Worm (Caenorhabditis elegans) whole organism, young adult: ENCODE data around the gene nhr-32.
A peak's percentile ranks its signal among the peaks of the same experiment; 100 is the strongest.

Experiments
- B0035.1 ChIP-seq: sonication (generic microtip); optimal IDR thresholded peaks from 2 replicates; lab custom pipeline; 2016; ENCODE audit warnings: missing genetic modification characterization, mild to moderate bottlenecking, missing compliant biosample characterization, missing genotype, missing genetic modification reagents
- B0261.1 ChIP-seq: sonication (generic microtip); optimal IDR thresholded peaks from 2 replicates; lab custom pipeline; 2016; ENCODE audit warnings: mild to moderate bottlenecking, missing genetic modification characterization, moderate library complexity, missing compliant biosample characterization
- B0336.3 ChIP-seq: fragments of 200-800 bp; sonication (Bioruptor generic); IDR thresholded peaks from 2 replicates; pipeline ENCODE4 v1.3.6; 2022; ENCODE audit warnings: missing genetic modification characterization, missing compliant biosample characterization
- C17E4.6 ChIP-seq: fragments of 200-800 bp; sonication (Bioruptor generic); IDR thresholded peaks from 2 replicates; pipeline ENCODE4 v1.3.6; 2022; ENCODE audit warnings: missing genetic modification reagents, missing genetic modification characterization, missing compliant biosample characterization
- F22D6.2 ChIP-seq: sonication (generic microtip); optimal IDR thresholded peaks from 2 replicates; lab custom pipeline; 2016; ENCODE audit warnings: mild to moderate bottlenecking, missing genetic modification characterization, missing compliant biosample characterization
- F49E8.2 ChIP-seq: sonication (generic microtip); optimal IDR thresholded peaks from 3 replicates; lab custom pipeline; 2017; ENCODE audit warnings: missing genetic modification characterization, mild to moderate bottlenecking, missing compliant biosample characterization, antibody characterized with exemption, moderate library complexity; ENCODE audit not compliant: insufficient read depth
- Y95B8A.8 ChIP-seq: fragments of 200-800 bp; sonication (Bioruptor generic); IDR thresholded peaks from 2 replicates; pipeline ENCODE4 v1.3.6; 2022; ENCODE audit warnings: missing genetic modification reagents, missing genetic modification characterization, missing compliant biosample characterization
- ZK185.1 ChIP-seq: sonication (generic microtip); optimal IDR thresholded peaks from 2 replicates; lab custom pipeline; 2016; ENCODE audit warnings: mild to moderate bottlenecking, missing genetic modification characterization, missing compliant biosample characterization; ENCODE audit not compliant: poor library complexity, severe bottlenecking
- aptf-2 ChIP-seq: fragments of 200-800 bp; sonication (Bioruptor generic); conservative IDR thresholded peaks from 2 replicates; pipeline ENCODE4 v1.3.6; 2022; ENCODE audit warnings: missing genetic modification reagents, missing genetic modification characterization, missing compliant biosample characterization
- athp-1 ChIP-seq: sonication (generic microtip); optimal IDR thresholded peaks from 2 replicates; lab custom pipeline; 2017; ENCODE audit warnings: mild to moderate bottlenecking, missing genetic modification characterization, missing compliant biosample characterization
- attf-3 ChIP-seq: fragments of 200-800 bp; sonication (Bioruptor generic); conservative IDR thresholded peaks from 2 replicates; pipeline ENCODE4 v1.3.6; 2022; ENCODE audit warnings: missing genetic modification reagents, missing genetic modification characterization, missing compliant biosample characterization
- ccch-3 ChIP-seq: fragments of 200-800 bp; sonication (Bioruptor generic); optimal IDR thresholded peaks from 2 replicates; lab custom pipeline; 2018; ENCODE audit warnings: mild to moderate bottlenecking, missing genetic modification characterization, missing compliant biosample characterization
- ceh-27 ChIP-seq: fragments of 200-800 bp; sonication (Bioruptor generic); optimal IDR thresholded peaks from 2 replicates; lab custom pipeline; 2018; ENCODE audit warnings: mild to moderate bottlenecking, missing genetic modification characterization, moderate library complexity, missing compliant biosample characterization
- ceh-79 ChIP-seq: sonication (generic microtip); optimal IDR thresholded peaks from 2 replicates; lab custom pipeline; 2017; ENCODE audit warnings: mild to moderate bottlenecking, missing genetic modification characterization, missing compliant biosample characterization
- chd-7 ChIP-seq: sonication (generic microtip); optimal IDR thresholded peaks from 2 replicates; lab custom pipeline; 2016; ENCODE audit warnings: mild to moderate bottlenecking, missing genetic modification characterization, moderate library complexity, missing compliant biosample characterization
- die-1 ChIP-seq: sonication (generic microtip); optimal IDR thresholded peaks from 2 replicates; lab custom pipeline; 2016; ENCODE audit warnings: missing genotype, mild to moderate bottlenecking, missing genetic modification characterization, missing compliant biosample characterization
- efl-1 ChIP-seq: fragments of 150-350 bp; optimal IDR thresholded peaks from 2 replicates; lab custom pipeline; 2014; ENCODE audit warnings: missing biosample characterization, missing genetic modification reagents, missing genetic modification characterization
- egl-18 ChIP-seq: fragments of 200-800 bp; sonication (Bioruptor generic); IDR thresholded peaks from 2 replicates; pipeline ENCODE4 v1.3.6; 2022; ENCODE audit warnings: missing genetic modification reagents, missing genetic modification characterization, missing compliant biosample characterization
- egl-44 ChIP-seq: fragments of 200-800 bp; sonication (Bioruptor generic); IDR thresholded peaks from 2 replicates; pipeline ENCODE4 v1.3.6; 2022; ENCODE audit warnings: missing genetic modification reagents, missing genetic modification characterization, missing compliant biosample characterization
- egrh-3 ChIP-seq: fragments of 200-800 bp; sonication (Bioruptor generic); IDR thresholded peaks from 2 replicates; pipeline ENCODE4 v1.3.6; 2022; ENCODE audit warnings: missing genetic modification reagents, missing genetic modification characterization, missing compliant biosample characterization
- gei-17 ChIP-seq: fragments of 200-800 bp; sonication (Bioruptor generic); optimal IDR thresholded peaks from 2 replicates; lab custom pipeline; 2018; ENCODE audit warnings: mild to moderate bottlenecking, missing genetic modification characterization, missing compliant biosample characterization
- hlh-12 ChIP-seq: sonication (generic microtip); optimal IDR thresholded peaks from 2 replicates; lab custom pipeline; 2016; ENCODE audit warnings: missing genetic modification characterization, missing compliant biosample characterization
- hsf-1 ChIP-seq: fragments of 200-800 bp; sonication (Bioruptor generic); IDR thresholded peaks from 2 replicates; pipeline ENCODE4 v1.3.6; 2022; ENCODE audit warnings: missing genetic modification reagents, missing genetic modification characterization, missing compliant biosample characterization
- lag-1 ChIP-seq: fragments of 200-800 bp; sonication (Bioruptor generic); IDR thresholded peaks from 2 replicates; pipeline ENCODE4 v1.3.6; 2022; ENCODE audit warnings: missing genetic modification reagents, missing genetic modification characterization, missing compliant biosample characterization
- let-526 ChIP-seq: fragments of 200-800 bp; sonication (Bioruptor generic); IDR thresholded peaks from 2 replicates; pipeline ENCODE4 v1.3.6; 2022; ENCODE audit warnings: missing genetic modification reagents, missing genetic modification characterization, missing compliant biosample characterization
- lin-26 ChIP-seq: fragments of 200-800 bp; sonication (Bioruptor generic); IDR thresholded peaks from 2 replicates; pipeline ENCODE4 v1.3.6; 2022; ENCODE audit warnings: missing genetic modification reagents, missing genetic modification characterization, missing compliant biosample characterization
- lin-40 ChIP-seq: sonication (generic microtip); optimal IDR thresholded peaks from 2 replicates; lab custom pipeline; 2016; ENCODE audit warnings: missing genetic modification characterization, mild to moderate bottlenecking, missing compliant biosample characterization, missing genotype, missing genetic modification reagents
- lsl-1 ChIP-seq: fragments of 200-800 bp; sonication (Bioruptor generic); optimal IDR thresholded peaks from 2 replicates; lab custom pipeline; 2018; ENCODE audit warnings: mild to moderate bottlenecking, missing genetic modification characterization, moderate library complexity, missing compliant biosample characterization
- lsy-27 ChIP-seq: sonication (generic microtip); optimal IDR thresholded peaks from 2 replicates; lab custom pipeline; 2017; ENCODE audit warnings: missing genetic modification characterization, mild to moderate bottlenecking, missing compliant biosample characterization, antibody characterized with exemption, missing genotype, borderline replicate concordance; ENCODE audit not compliant: insufficient read depth
- madf-8 ChIP-seq: fragments of 200-800 bp; sonication (Bioruptor generic); conservative IDR thresholded peaks from 2 replicates; pipeline ENCODE4 v1.3.6; 2022; ENCODE audit warnings: missing genetic modification reagents, missing genetic modification characterization, missing compliant biosample characterization
- mcd-1 ChIP-seq: fragments of 200-800 bp; sonication (Bioruptor generic); IDR thresholded peaks from 2 replicates; pipeline ENCODE4 v1.3.6; 2022; ENCODE audit warnings: missing genetic modification reagents, missing genetic modification characterization, missing compliant biosample characterization
- mes-4 ChIP-seq: sonication (generic microtip); optimal IDR thresholded peaks from 2 replicates; lab custom pipeline; 2016; ENCODE audit warnings: missing genotype, missing genetic modification characterization, missing compliant biosample characterization
- mxl-1 ChIP-seq: sonication (generic microtip); optimal IDR thresholded peaks from 2 replicates; lab custom pipeline; 2016; ENCODE audit warnings: missing genetic modification characterization, missing compliant biosample characterization
- nfyb-1 ChIP-seq: fragments of 200-800 bp; sonication (Bioruptor generic); IDR thresholded peaks from 2 replicates; pipeline ENCODE4 v1.3.6; 2022; ENCODE audit warnings: missing genetic modification reagents, missing genetic modification characterization, missing compliant biosample characterization
- nhr-90 ChIP-seq: sonication (generic microtip); optimal IDR thresholded peaks from 2 replicates; lab custom pipeline; 2016; ENCODE audit warnings: missing genotype, mild to moderate bottlenecking, missing genetic modification characterization, missing compliant biosample characterization
- repo-1 ChIP-seq: sonication (generic microtip); optimal IDR thresholded peaks from 2 replicates; lab custom pipeline; 2017; ENCODE audit warnings: mild to moderate bottlenecking, missing genetic modification characterization, missing compliant biosample characterization
- snpc-1.1 ChIP-seq: sonication (generic microtip); optimal IDR thresholded peaks from 2 replicates; lab custom pipeline; 2017; ENCODE audit warnings: missing genetic modification characterization, mild to moderate bottlenecking, missing compliant biosample characterization, antibody characterized with exemption, moderate library complexity, missing genotype, missing genetic modification reagents; ENCODE audit not compliant: insufficient read depth
- snpc-3.4 ChIP-seq: sonication (generic microtip); optimal IDR thresholded peaks from 2 replicates; lab custom pipeline; 2017; ENCODE audit warnings: missing genetic modification characterization, mild to moderate bottlenecking, missing compliant biosample characterization, antibody characterized with exemption, moderate library complexity, missing genotype, missing genetic modification reagents
- snpc-4 ChIP-seq, 5 experiments: fragments of 150-350 bp in 1 of 5; sonication (generic microtip) in 4 of 5; optimal IDR thresholded peaks; 2 replicates each; lab custom pipeline; 2014 to 2018; ENCODE audit warnings: missing genetic modification characterization in 5 of 5, missing biosample characterization in 3 of 5, antibody characterized with exemption in 2 of 5, mild to moderate bottlenecking in 2 of 5, missing compliant biosample characterization in 2 of 5, missing genotype in 2 of 5, moderate library complexity in 2 of 5, missing genetic modification reagents in 1 of 5
- tlf-1 ChIP-seq: fragments of 200-800 bp; sonication (Bioruptor generic); optimal IDR thresholded peaks from 2 replicates; lab custom pipeline; 2018; ENCODE audit warnings: mild to moderate bottlenecking, missing genetic modification characterization, missing compliant biosample characterization
- unc-62 ChIP-seq: fragments of 150-350 bp; optimal IDR thresholded peaks from 2 replicates; lab custom pipeline; 2014; ENCODE audit warnings: missing biosample characterization, missing genetic modification reagents, missing genetic modification characterization
- ztf-18 ChIP-seq: sonication (generic microtip); optimal IDR thresholded peaks from 2 replicates; lab custom pipeline; 2016; ENCODE audit warnings: missing genotype, mild to moderate bottlenecking, missing genetic modification characterization, missing compliant biosample characterization
- ztf-22 ChIP-seq: fragments of 200-800 bp; sonication (Bioruptor generic); optimal IDR thresholded peaks from 2 replicates; lab custom pipeline; 2018; ENCODE audit warnings: mild to moderate bottlenecking, missing genetic modification characterization, moderate library complexity, missing compliant biosample characterization
- ztf-25 ChIP-seq: fragments of 200-800 bp; sonication (Bioruptor generic); IDR thresholded peaks from 2 replicates; pipeline ENCODE4 v1.3.6; 2022; ENCODE audit warnings: missing genetic modification reagents, missing genetic modification characterization, missing compliant biosample characterization
- ztf-6 ChIP-seq: fragments of 200-800 bp; sonication (Bioruptor generic); IDR thresholded peaks from 2 replicates; pipeline ENCODE4 v1.3.6; 2022; ENCODE audit warnings: missing genetic modification reagents, missing genetic modification characterization, missing compliant biosample characterization

nhr-32 gene

ce11 chrX:13262195-13262594, 10.4 kb downstream of the nhr-32 start, which contains the start of gene K09A11.1:
TSS of gene K09A11.1 (plus strand) at chrX:13262495.
- no peak for TF ChIP-seq hsf-1 (GFP tag; lab: Robert Waterston, UW)
- no peak for TF ChIP-seq gei-17 (GFP tag; lab: Kevin White, UChicago)
- no peak for TF ChIP-seq repo-1 (tag; lab: Kevin White, UChicago)
- no peak for TF ChIP-seq mes-4
- TF ChIP-seq ZK185.1 (tag; lab: Kevin White, UChicago): no peak
- TF ChIP-seq let-526: no peak
- TF ChIP-seq unc-62 (GFP tag; lab: Kevin White, UChicago): no peak
- TF ChIP-seq egl-18: no peak
- TF ChIP-seq lsy-27 (tag; lab: Kevin White, UChicago): no peak
- TF ChIP-seq nfyb-1 (GFP tag; lab: Robert Waterston, UW): no peak
- no peak for TF ChIP-seq hlh-12 (tag; lab: Kevin White, UChicago)
- TF ChIP-seq snpc-3.4: no peak
- TF ChIP-seq ccch-3: no peak
- no peak for TF ChIP-seq lin-26
- TF ChIP-seq C17E4.6 (GFP tag; lab: Robert Waterston, UW): no peak
- no peak for TF ChIP-seq F49E8.2
- no peak for TF ChIP-seq mcd-1 (GFP tag; lab: Robert Waterston, UW)
- TF ChIP-seq chd-7 (tag; lab: Kevin White, UChicago): no peak

ce11 chrX:13264550-13264949, 12.8 kb downstream of the nhr-32 start:
- TF ChIP-seq egl-44 (GFP tag; lab: Robert Waterston, UW) (peak; percentile 83), lag-1 (GFP tag; lab: Robert Waterston, UW) (0 out of 2 replicates have a peak, but pooled peaks have one; percentile 14), ztf-22 (GFP tag; lab: Kevin White, UChicago) (no peak), B0336.3 (GFP tag; lab: Robert Waterston, UW) (no peak), Y95B8A.8 (0 out of 2 replicates have a peak, but pooled peaks have one; percentile 9), attf-3 (GFP tag; lab: Robert Waterston, UW) (peak; percentile 54; the same call in 1 of the 2 replicates), lin-40 (tag; lab: Kevin White, UChicago) (peak; percentile 76), mcd-1 (GFP tag; lab: Robert Waterston, UW) (no peak), nhr-90 (tag; lab: Kevin White, UChicago) (peak; percentile 84), lsl-1 (GFP tag; lab: Kevin White, UChicago) (no peak), mes-4 (peak; percentile 67), die-1 (tag; lab: Kevin White, UChicago) (peak; percentile 89), hsf-1 (GFP tag; lab: Robert Waterston, UW) (no peak), aptf-2 (GFP tag; lab: Robert Waterston, UW) (0 out of 2 replicates have a peak, but pooled peaks have one; percentile 34), tlf-1 (GFP tag; lab: Kevin White, UChicago) (no peak), ztf-25 (GFP tag; lab: Robert Waterston, UW) (peak; percentile 80; the same call in 1 of the 2 replicates), B0261.1 (peak; percentile 97), B0035.1 (tag; lab: Kevin White, UChicago) (peak; percentile 53), hlh-12 (tag; lab: Kevin White, UChicago) (peak; percentile 41), snpc-1.1 (tag; lab: Kevin White, UChicago) (no peak), lin-26 (peak; percentile 92), ceh-27 (peak; percentile 45), efl-1 (GFP tag; lab: Kevin White, UChicago) (no peak), ztf-18 (tag; lab: Kevin White, UChicago) (peak; percentile 60), ztf-6 (no peak), F22D6.2 (tag; lab: Kevin White, UChicago) (peak; percentile 33), egrh-3 (GFP tag; lab: Robert Waterston, UW) (peak; percentile 53), snpc-4 (GFP tag; optimal IDR thresholded peaks at IDR 0.05; lab: Kevin White, UChicago) (no peak), snpc-4 (tag; optimal IDR thresholded peaks at IDR 0.05; lab: Kevin White, UChicago) (peak in 3 of 4 experiments; percentile 49 to 71 (median 71)), C17E4.6 (GFP tag; lab: Robert Waterston, UW) (no peak), athp-1 (tag; lab: Kevin White, UChicago) (peak; percentile 24), madf-8 (GFP tag; lab: Robert Waterston, UW) (0 out of 2 replicates have a peak, but pooled peaks have one; percentile 21), lsy-27 (tag; lab: Kevin White, UChicago) (no peak), egl-18 (no peak), ceh-79 (tag; lab: Kevin White, UChicago) (no peak), mxl-1 (tag; lab: Kevin White, UChicago) (peak; percentile 78)
